Fruit fly (Drosophila melanogaster) whole organism, wandering third instar larva: ENCODE measurements around the gene Miox.

Experiments used
- Abd-B ChIP-seq: fragments of >200 bp; optimal IDR thresholded peaks from 2 replicates; lab custom pipeline; 2017; ENCODE audit warnings: missing biosample characterization, missing genetic modification characterization
- CG32264 ChIP-seq: fragments of 200-800 bp; sonication (Bioruptor generic); optimal IDR thresholded peaks from 2 replicates; lab custom pipeline; 2016; ENCODE audit warnings: missing biosample characterization, missing genetic modification characterization
- Dfd ChIP-seq: fragments of >200 bp; optimal IDR thresholded peaks from 2 replicates; lab custom pipeline; 2017; ENCODE audit warnings: missing biosample characterization, missing genetic modification characterization
- GATAd ChIP-seq: sonication (Bioruptor generic); optimal IDR thresholded peaks from 2 replicates; lab custom pipeline; 2016; ENCODE audit warnings: missing biosample characterization, missing genetic modification characterization
- HLH106 ChIP-seq: fragments of 200-800 bp; optimal IDR thresholded peaks from 3 replicates; lab custom pipeline; 2019; ENCODE audit warnings: missing biosample characterization, mild to moderate bottlenecking, missing genetic modification characterization, moderate library complexity
- N ChIP-seq: fragments of >200 bp; optimal IDR thresholded peaks from 2 replicates; lab custom pipeline; 2018; ENCODE audit warnings: missing biosample characterization, missing external identifiers, missing genetic modification characterization
- OdsH ChIP-seq: fragments of 200-800 bp; sonication (Bioruptor generic); optimal IDR thresholded peaks from 2 replicates; lab custom pipeline; 2016; ENCODE audit warnings: missing biosample characterization, mild to moderate bottlenecking, missing genetic modification characterization
- Vsx2 ChIP-seq: fragments of 200-300, 225-300 bp; sonication (Bioruptor generic); optimal IDR thresholded peaks from 2 replicates; lab custom pipeline; 2018; ENCODE audit warnings: missing biosample characterization, missing genetic modification characterization; ENCODE audit not compliant: partially characterized antibody
- br ChIP-seq: fragments of 200-800 bp; sonication (Bioruptor generic); optimal IDR thresholded peaks from 2 replicates; lab custom pipeline; 2016; ENCODE audit warnings: missing biosample characterization, missing genetic modification characterization
- dl ChIP-seq, 2 experiments: fragments of 175-275, 200-275 bp in 1 of 2; fragments of 200-275 bp in 1 of 2; sonication (Bioruptor generic); optimal IDR thresholded peaks; lab custom pipeline; 2018; ENCODE audit warnings: mild to moderate bottlenecking in 2 of 2, missing biosample characterization in 2 of 2, missing genetic modification characterization in 2 of 2, moderate library complexity in 2 of 2; ENCODE audit not compliant: partially characterized antibody in 2 of 2, insufficient read depth in 1 of 2
- dmrt93B ChIP-seq: fragments of 200-800 bp; sonication (Bioruptor generic); optimal IDR thresholded peaks from 2 replicates; lab custom pipeline; 2018; ENCODE audit warnings: missing biosample characterization, mild to moderate bottlenecking, missing genetic modification characterization
- dsf ChIP-seq: sonication (Bioruptor generic); optimal IDR thresholded peaks from 2 replicates; lab custom pipeline; 2016; ENCODE audit warnings: missing biosample characterization, missing genetic modification characterization, borderline replicate concordance
- h ChIP-seq: fragments of 200-800 bp; sonication (Bioruptor generic); optimal IDR thresholded peaks from 3 replicates; lab custom pipeline; 2016; ENCODE audit warnings: missing biosample characterization, mild to moderate bottlenecking, missing genetic modification characterization

DNA sequence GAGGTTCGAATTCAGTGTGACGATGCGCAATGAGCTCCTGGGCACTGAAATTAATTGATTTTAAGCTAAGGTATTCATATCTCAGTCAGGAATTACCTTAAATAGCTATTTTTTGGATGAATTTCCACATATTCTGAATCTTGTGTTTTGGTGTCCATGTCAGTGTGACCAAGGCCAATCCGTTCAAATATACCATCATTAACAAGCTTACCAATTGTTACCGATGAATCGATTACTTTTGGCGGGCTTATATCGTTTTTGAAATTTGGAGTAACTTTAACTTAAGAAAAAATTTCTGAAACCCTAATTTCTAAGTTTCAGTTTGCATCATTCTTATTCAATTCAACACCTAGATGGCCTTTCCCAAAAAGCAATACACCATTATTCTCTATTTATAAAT, 21.1 kb downstream of the Miox start, which contains the start of gene Tsen54:
- TF ChIP-seq Vsx2 (no peak), Abd-B (GFP tag; lab: Kevin White, UChicago) (no peak), br (GFP tag; lab: Kevin White, UChicago) (no peak), dsf (no peak), N (GFP tag; lab: Kevin White, UChicago) (no peak), OdsH (GFP tag; lab: Kevin White, UChicago) (no peak), dl (GFP tag; optimal IDR thresholded peaks at IDR 0.05; lab: Kevin White, UChicago; ENCODE audit: insufficient read depth in 1 of 2, partially characterized antibody in 2 of 2) (no peak), Dfd (GFP tag; lab: Kevin White, UChicago) (no peak), h (GFP tag; lab: Kevin White, UChicago) (no peak), GATAd (no peak), HLH106 (tag; lab: Kevin White, UChicago) (no peak), CG32264 (no peak), dmrt93B (no peak)
